Worm (Caenorhabditis elegans) whole organism, mixed stage, embryonic: ENCODE results near the gene ced-10.

ENCODE experiments used
- M03D4.4 ChIP-seq: sonication (generic microtip); optimal IDR thresholded peaks from 2 replicates; lab custom pipeline; 2017; ENCODE audit warnings: mild to moderate bottlenecking, missing genetic modification characterization, missing compliant biosample characterization
- bed-3 ChIP-seq: fragments of 200-800 bp; sonication (Bioruptor generic); optimal IDR thresholded peaks from 3 replicates; lab custom pipeline; 2018; ENCODE audit warnings: mild to moderate bottlenecking, missing genetic modification characterization, moderate library complexity, missing compliant biosample characterization
- blmp-1 ChIP-seq: fragments of 150-350 bp; optimal IDR thresholded peaks from 2 replicates; lab custom pipeline; 2014; ENCODE audit warnings: missing biosample characterization, missing genetic modification characterization
- ceh-39 ChIP-seq: fragments of 150-350 bp; optimal IDR thresholded peaks from 2 replicates; lab custom pipeline; 2014; ENCODE audit warnings: missing biosample characterization, missing genetic modification characterization
- ceh-43 ChIP-seq: fragments of 200-800 bp; sonication (Bioruptor generic); optimal IDR thresholded peaks from 2 replicates; lab custom pipeline; 2018; ENCODE audit warnings: mild to moderate bottlenecking, missing genetic modification characterization, moderate library complexity, missing compliant biosample characterization
- ceh-83 ChIP-seq: fragments of 200-800 bp; sonication (Bioruptor generic); optimal IDR thresholded peaks from 2 replicates; lab custom pipeline; 2018; ENCODE audit warnings: mild to moderate bottlenecking, missing genetic modification characterization, missing compliant biosample characterization
- ces-1 ChIP-seq: fragments of 150-350 bp; optimal IDR thresholded peaks from 2 replicates; lab custom pipeline; 2014; ENCODE audit warnings: missing biosample characterization, missing genetic modification reagents, missing genetic modification characterization
- cnd-1 ChIP-seq: fragments of 200-800 bp; sonication (Bioruptor generic); optimal IDR thresholded peaks from 2 replicates; lab custom pipeline; 2018; ENCODE audit warnings: mild to moderate bottlenecking, missing genetic modification characterization, missing compliant biosample characterization
- drap-1 ChIP-seq: fragments of 200-800 bp; sonication (Bioruptor generic); optimal IDR thresholded peaks from 3 replicates; lab custom pipeline; 2018; ENCODE audit warnings: mild to moderate bottlenecking, missing genetic modification characterization, missing compliant biosample characterization
- elt-1 ChIP-seq: sonication (generic microtip); optimal IDR thresholded peaks from 2 replicates; lab custom pipeline; 2017; ENCODE audit warnings: missing genetic modification characterization, mild to moderate bottlenecking, missing compliant biosample characterization, antibody characterized with exemption, moderate library complexity, borderline replicate concordance; ENCODE audit not compliant: insufficient read depth
- elt-3 ChIP-seq: fragments of 150-350 bp; optimal IDR thresholded peaks from 2 replicates; lab custom pipeline; 2014; ENCODE audit warnings: missing biosample characterization, missing genetic modification characterization
- flh-1 ChIP-seq: fragments of 200-800 bp; sonication (Bioruptor generic); optimal IDR thresholded peaks from 2 replicates; lab custom pipeline; 2018; ENCODE audit warnings: mild to moderate bottlenecking, missing genetic modification characterization, moderate library complexity, missing compliant biosample characterization
- ham-2 ChIP-seq: fragments of 200-800 bp; sonication (Bioruptor generic); optimal IDR thresholded peaks from 2 replicates; lab custom pipeline; 2018; ENCODE audit warnings: mild to moderate bottlenecking, missing genetic modification characterization, missing compliant biosample characterization
- hlh-1 ChIP-seq: fragments of 150-350 bp; optimal IDR thresholded peaks from 2 replicates; lab custom pipeline; 2014; ENCODE audit warnings: missing biosample characterization, missing genetic modification reagents, missing genetic modification characterization
- lin-13 ChIP-seq: fragments of 150-350 bp; optimal IDR thresholded peaks from 2 replicates; lab custom pipeline; 2014; ENCODE audit warnings: missing biosample characterization, missing genetic modification characterization
- lin-32 ChIP-seq: fragments of 200-800 bp; sonication (Bioruptor generic); optimal IDR thresholded peaks from 2 replicates; lab custom pipeline; 2018; ENCODE audit warnings: mild to moderate bottlenecking, missing genetic modification characterization, missing compliant biosample characterization
- lsy-2 ChIP-seq: fragments of 150-350 bp; optimal IDR thresholded peaks from 2 replicates; lab custom pipeline; 2014; ENCODE audit warnings: missing biosample characterization, missing genetic modification characterization
- mab-5 ChIP-seq: fragments of 150-350 bp; optimal IDR thresholded peaks from 2 replicates; lab custom pipeline; 2014; ENCODE audit warnings: missing biosample characterization, missing genetic modification characterization
- mep-1 ChIP-seq: fragments of 150-350 bp; optimal IDR thresholded peaks from 2 replicates; lab custom pipeline; 2017; ENCODE audit warnings: missing biosample characterization, missing genetic modification reagents, missing genetic modification characterization, inconsistent platforms
- mls-2 ChIP-seq: sonication (generic microtip); optimal IDR thresholded peaks from 2 replicates; lab custom pipeline; 2016; ENCODE audit warnings: mild to moderate bottlenecking, missing genetic modification characterization, moderate library complexity, missing compliant biosample characterization
- nhr-12 ChIP-seq: fragments of 150-350 bp; optimal IDR thresholded peaks from 2 replicates; lab custom pipeline; 2014; ENCODE audit warnings: missing biosample characterization, missing genetic modification characterization
- nhr-2 ChIP-seq: fragments of 150-350 bp; optimal IDR thresholded peaks from 2 replicates; lab custom pipeline; 2014; ENCODE audit warnings: missing biosample characterization, missing genetic modification characterization
- nhr-237 ChIP-seq: fragments of 150-350 bp; optimal IDR thresholded peaks from 2 replicates; lab custom pipeline; 2014; ENCODE audit warnings: missing biosample characterization, missing genetic modification characterization
- nhr-28 ChIP-seq: fragments of 150-350 bp; optimal IDR thresholded peaks from 2 replicates; lab custom pipeline; 2014; ENCODE audit warnings: missing biosample characterization, missing genetic modification characterization
- nhr-76 ChIP-seq: sonication (generic microtip); optimal IDR thresholded peaks from 2 replicates; lab custom pipeline; 2017; ENCODE audit warnings: missing biosample characterization, missing genetic modification characterization
- pha-4 ChIP-seq: fragments of 150-350 bp; optimal IDR thresholded peaks from 2 replicates; lab custom pipeline; 2018; ENCODE audit warnings: missing biosample characterization, missing genetic modification reagents, missing genetic modification characterization
- sem-2 ChIP-seq: fragments of 200-800 bp; sonication (Bioruptor generic); optimal IDR thresholded peaks from 2 replicates; lab custom pipeline; 2018; ENCODE audit warnings: mild to moderate bottlenecking, missing genetic modification characterization, missing compliant biosample characterization
- snpc-4 ChIP-seq: fragments of 150-350 bp; optimal IDR thresholded peaks from 2 replicates; lab custom pipeline; 2014; ENCODE audit warnings: missing biosample characterization, missing genetic modification characterization
- sptf-1 ChIP-seq: sonication (generic microtip); optimal IDR thresholded peaks from 2 replicates; lab custom pipeline; 2017; ENCODE audit warnings: mild to moderate bottlenecking, missing genetic modification characterization, moderate library complexity, missing compliant biosample characterization
- tbx-8 ChIP-seq: fragments of 200-800 bp; sonication (Bioruptor generic); optimal IDR thresholded peaks from 2 replicates; lab custom pipeline; 2018; ENCODE audit warnings: mild to moderate bottlenecking, missing genetic modification characterization, moderate library complexity, missing compliant biosample characterization
- unc-120 ChIP-seq: sonication (generic microtip); optimal IDR thresholded peaks from 2 replicates; lab custom pipeline; 2017; ENCODE audit warnings: missing genetic modification characterization, missing compliant biosample characterization; ENCODE audit not compliant: poor library complexity, severe bottlenecking
- unc-39 ChIP-seq: fragments of 150-350 bp; optimal IDR thresholded peaks from 2 replicates; lab custom pipeline; 2014; ENCODE audit warnings: missing biosample characterization, missing genetic modification characterization
- unc-62 ChIP-seq: fragments of 150-350 bp; optimal IDR thresholded peaks from 2 replicates; lab custom pipeline; 2014; ENCODE audit warnings: missing biosample characterization, missing genetic modification reagents, missing genetic modification characterization
- zip-8 ChIP-seq: fragments of 150-350 bp; optimal IDR thresholded peaks from 2 replicates; lab custom pipeline; 2014; ENCODE audit warnings: missing biosample characterization, missing genetic modification characterization
- ztf-11 ChIP-seq: fragments of 150-350 bp; optimal IDR thresholded peaks from 2 replicates; lab custom pipeline; 2014; ENCODE audit warnings: missing biosample characterization, missing genetic modification characterization

The ced-10 gene

DNA sequence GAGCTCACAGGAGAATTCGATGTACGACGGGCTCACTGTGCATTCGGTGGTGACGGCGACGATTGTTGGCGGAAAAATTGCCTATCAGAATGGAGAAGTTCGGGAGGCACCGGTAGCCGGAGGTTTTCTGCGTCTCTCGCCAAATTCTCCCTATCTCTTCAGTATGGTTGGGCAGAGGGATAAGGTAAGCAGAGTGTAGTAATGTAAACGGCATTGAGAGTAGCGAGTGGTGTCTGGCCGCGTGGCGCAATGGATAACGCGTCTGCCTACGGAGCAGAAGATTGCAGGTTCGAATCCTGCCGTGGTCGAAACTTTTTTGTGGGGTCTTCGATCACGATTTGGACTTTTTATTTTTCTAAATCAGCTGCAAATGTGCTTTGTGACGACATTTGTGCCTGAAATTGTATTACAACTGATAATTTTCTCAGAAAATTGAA, 15.3 kb upstream of the ced-10 start (continued):
- peak; percentile 54 for TF ChIP-seq flh-1 (GFP tag; lab: Kevin White, UChicago)
- TF ChIP-seq sem-2 (GFP tag; lab: Kevin White, UChicago) = peak; percentile 82

DNA sequence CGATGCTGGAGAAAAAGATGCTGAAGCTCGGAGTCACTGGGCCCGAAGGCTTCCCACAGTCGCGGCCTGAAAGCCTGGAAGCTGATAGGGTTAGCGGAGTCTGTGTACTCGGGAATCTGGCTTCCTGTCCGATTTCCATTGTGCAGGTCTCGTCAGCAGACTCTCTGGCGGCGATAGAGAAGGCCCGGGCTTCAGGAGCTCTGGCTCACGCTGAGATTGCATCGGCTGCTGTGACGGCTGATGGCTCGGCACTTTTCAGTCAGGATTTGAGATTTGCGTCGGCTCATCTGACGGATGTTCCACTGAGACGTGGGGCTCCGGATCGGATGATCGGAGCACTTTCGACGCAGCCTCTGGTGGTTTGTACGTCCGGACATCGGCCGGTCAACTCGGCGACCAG, 14.1 kb upstream of the ced-10 start:
- TF ChIP-seq elt-3 (tag; lab: Kevin White, UChicago) = no peak
- no peak for TF ChIP-seq nhr-12 (tag; lab: Kevin White, UChicago)
- TF ChIP-seq lin-13 (tag; lab: Kevin White, UChicago) = no peak
- no peak for TF ChIP-seq ceh-39
- no peak for TF ChIP-seq M03D4.4 (tag; lab: Kevin White, UChicago)
- no peak for TF ChIP-seq tbx-8
- no peak for TF ChIP-seq lin-32 (GFP tag; lab: Kevin White, UChicago)
- TF ChIP-seq bed-3 (GFP tag; lab: Kevin White, UChicago) = no peak
- TF ChIP-seq cnd-1 (tag; lab: Kevin White, UChicago) = no peak
- TF ChIP-seq sem-2 (GFP tag; lab: Kevin White, UChicago) = no peak
- no peak for TF ChIP-seq pha-4 (tag; lab: Kevin White, UChicago)
- TF ChIP-seq nhr-237 (tag; lab: Kevin White, UChicago) = no peak
- TF ChIP-seq nhr-2 (tag; lab: Kevin White, UChicago) = no peak
- TF ChIP-seq hlh-1 (tag; lab: Kevin White, UChicago) = no peak
- no peak for TF ChIP-seq unc-120
- no peak for TF ChIP-seq drap-1 (GFP tag; lab: Kevin White, UChicago)

DNA sequence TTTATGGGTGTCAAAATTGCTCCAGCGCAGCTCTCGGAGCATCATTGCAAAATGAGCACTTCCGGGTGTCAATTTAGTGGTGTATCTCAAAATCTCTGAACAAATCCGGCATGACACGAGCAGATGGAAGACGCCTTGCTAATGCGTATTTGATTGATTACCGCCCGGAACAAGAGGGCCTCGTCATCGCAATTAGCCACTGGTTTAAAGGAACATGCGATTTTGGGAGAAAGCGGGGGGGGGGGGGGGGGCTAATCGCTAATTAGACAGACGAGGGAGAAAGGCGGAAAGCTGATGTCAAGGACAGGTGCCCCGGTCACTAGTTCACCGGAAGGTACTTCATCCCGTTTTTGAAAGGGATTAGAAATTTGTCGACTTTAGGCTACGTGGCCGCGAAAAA, 12.4 kb upstream of the ced-10 start:
- TF ChIP-seq lin-32 (GFP tag; lab: Kevin White, UChicago) (peak; percentile 60), mls-2 (peak; percentile 84), bed-3 (GFP tag; lab: Kevin White, UChicago) (no peak), pha-4 (tag; lab: Kevin White, UChicago) (no peak), flh-1 (GFP tag; lab: Kevin White, UChicago) (no peak), nhr-76 (tag; lab: Kevin White, UChicago) (no peak), ceh-83 (no peak), cnd-1 (tag; lab: Kevin White, UChicago) (peak; percentile 67), mep-1 (no peak), unc-120 (no peak), hlh-1 (tag; lab: Kevin White, UChicago) (no peak), elt-1 (tag; lab: Kevin White, UChicago) (no peak), nhr-2 (tag; lab: Kevin White, UChicago) (peak; percentile 29), unc-62 (peak; percentile 75), nhr-237 (tag; lab: Kevin White, UChicago) (no peak), drap-1 (GFP tag; lab: Kevin White, UChicago) (peak; percentile 43), ceh-39 (no peak), ztf-11 (tag; lab: Kevin White, UChicago) (no peak), lin-13 (tag; lab: Kevin White, UChicago) (no peak), lsy-2 (tag; lab: Kevin White, UChicago) (no peak), nhr-28 (no peak), unc-39 (no peak), M03D4.4 (tag; lab: Kevin White, UChicago) (peak; percentile 29), ces-1 (peak; percentile 68), ham-2 (GFP tag; lab: Kevin White, UChicago) (peak; percentile 84), blmp-1 (tag; lab: Kevin White, UChicago) (no peak), elt-3 (tag; lab: Kevin White, UChicago) (no peak), sem-2 (GFP tag; lab: Kevin White, UChicago) (no peak), zip-8 (tag; lab: Kevin White, UChicago) (no peak), snpc-4 (tag; lab: Kevin White, UChicago) (no peak), sptf-1 (peak; percentile 48), mab-5 (tag; lab: Kevin White, UChicago) (no peak), ceh-43 (peak; percentile 77), tbx-8 (peak; percentile 36), nhr-12 (tag; lab: Kevin White, UChicago) (no peak)

DNA sequence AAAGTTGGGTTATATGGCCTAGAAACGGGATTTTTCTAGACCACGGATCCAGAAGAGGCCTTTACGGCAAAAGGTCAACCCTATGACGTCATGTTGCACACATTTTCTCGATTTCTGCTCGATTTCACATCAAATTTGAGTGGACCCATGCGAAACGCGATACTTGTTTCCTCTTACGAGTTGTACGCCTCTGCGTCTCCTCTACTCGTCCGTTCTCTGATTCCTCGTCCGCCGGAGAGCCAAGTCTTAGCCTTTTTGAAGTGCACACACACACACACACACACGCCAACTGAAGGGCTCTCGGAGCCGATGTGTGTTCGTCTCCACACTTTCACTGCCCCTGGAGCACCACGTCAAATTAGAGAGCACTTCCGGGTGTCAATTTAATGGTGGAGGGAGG, 11.6 kb upstream of the ced-10 start:
- TF ChIP-seq ztf-11 (tag; lab: Kevin White, UChicago) = peak; percentile 47
- TF ChIP-seq unc-39 = peak; percentile 11
- peak; percentile 10 for TF ChIP-seq ces-1
- peak; percentile 7 for TF ChIP-seq sem-2 (GFP tag; lab: Kevin White, UChicago)
- TF ChIP-seq zip-8 (tag; lab: Kevin White, UChicago) = peak; percentile 18
- TF ChIP-seq unc-62 = no peak
- TF ChIP-seq mep-1 = no peak
- TF ChIP-seq bed-3 (GFP tag; lab: Kevin White, UChicago) = no peak
- no peak for TF ChIP-seq elt-1 (tag; lab: Kevin White, UChicago)
- no peak for TF ChIP-seq lin-32 (GFP tag; lab: Kevin White, UChicago)
- TF ChIP-seq mab-5 (tag; lab: Kevin White, UChicago) = no peak
- peak; percentile 11 for TF ChIP-seq pha-4 (tag; lab: Kevin White, UChicago)
- TF ChIP-seq flh-1 (GFP tag; lab: Kevin White, UChicago) = no peak
- peak; percentile 19 for TF ChIP-seq cnd-1 (tag; lab: Kevin White, UChicago)
